Worm (Caenorhabditis elegans): Measurements from ENCODE around the gene grl-26.

The grl-26 gene

DNA sequence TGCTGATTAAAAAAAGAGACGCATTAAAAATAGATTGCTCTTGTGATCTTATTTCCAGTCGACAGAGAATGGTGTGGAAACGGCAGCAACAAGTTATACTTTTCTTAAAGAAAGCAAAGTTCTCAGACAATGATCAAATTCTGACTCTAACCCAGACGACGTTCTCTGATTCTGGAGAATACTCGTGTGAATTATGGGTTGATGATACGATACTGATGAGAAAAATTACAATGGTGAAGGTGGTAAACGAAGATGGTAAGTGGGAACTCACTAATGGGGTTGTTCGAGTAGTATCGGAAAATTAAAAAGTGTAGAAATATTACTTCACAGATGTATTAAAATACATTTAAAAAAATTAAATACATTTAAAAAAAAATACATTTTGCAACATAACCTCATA is 44.3 kb downstream of the grl-26 start:
- TF ChIP-seq sptf-1 (tag; optimal IDR thresholded peaks at IDR 0.05), result no peak

DNA sequence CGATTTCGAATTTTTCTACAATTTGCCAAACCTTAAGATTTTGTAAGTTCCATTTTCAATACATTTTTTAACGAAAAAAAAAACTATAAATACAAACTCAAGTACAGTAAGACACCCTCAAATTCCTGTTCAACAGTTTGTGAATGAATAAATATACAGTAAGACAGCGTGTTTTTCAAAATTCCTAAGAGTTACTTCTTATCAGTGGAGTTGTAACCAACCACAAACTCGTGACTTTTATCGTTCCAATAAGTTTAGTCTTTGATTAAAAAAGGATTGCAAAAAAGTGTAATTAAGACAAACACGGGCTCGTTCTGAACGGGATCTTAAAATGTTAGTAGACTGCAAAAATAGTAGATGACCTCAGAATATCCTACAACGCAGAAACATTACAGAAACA is 47.5 kb downstream of the grl-26 start:
- no peak for TF ChIP-seq mep-1 (tag; optimal IDR thresholded peaks at IDR 0.05)
- no peak for TF ChIP-seq zip-8 (tag; optimal IDR thresholded peaks at IDR 0.05)
- no peak for TF ChIP-seq nhr-2 (tag; optimal IDR thresholded peaks at IDR 0.05)
- TF ChIP-seq ceh-83 (GFP tag; optimal IDR thresholded peaks at IDR 0.05), result no peak
- TF ChIP-seq hlh-1 (tag; optimal IDR thresholded peaks at IDR 0.05), result no peak
- no peak for TF ChIP-seq mls-2 (tag; optimal IDR thresholded peaks at IDR 0.05)
- TF ChIP-seq drap-1 (GFP tag; optimal IDR thresholded peaks at IDR 0.05), result no peak
- no peak for TF ChIP-seq M03D4.4 (tag; optimal IDR thresholded peaks at IDR 0.05)
- TF ChIP-seq ces-1 (GFP tag; optimal IDR thresholded peaks at IDR 0.05), result no peak
- no peak for TF ChIP-seq lin-32 (GFP tag; optimal IDR thresholded peaks at IDR 0.05)
- no peak for TF ChIP-seq ztf-11 (tag; optimal IDR thresholded peaks at IDR 0.05)
- no peak for TF ChIP-seq nhr-12 (tag; optimal IDR thresholded peaks at IDR 0.05)
- no peak for TF ChIP-seq nhr-28 (tag; optimal IDR thresholded peaks at IDR 0.05)
- TF ChIP-seq lsy-2 (tag; optimal IDR thresholded peaks at IDR 0.05), result no peak
- no peak for TF ChIP-seq unc-120 (tag; optimal IDR thresholded peaks at IDR 0.05; ENCODE audit: poor library complexity, severe bottlenecking)
- no peak for TF ChIP-seq lin-13 (tag; optimal IDR thresholded peaks at IDR 0.05)
- TF ChIP-seq unc-39 (tag; optimal IDR thresholded peaks at IDR 0.05), result no peak
- no peak for TF ChIP-seq ham-2 (GFP tag; optimal IDR thresholded peaks at IDR 0.05)
- TF ChIP-seq nhr-237 (tag; optimal IDR thresholded peaks at IDR 0.05), result no peak

DNA sequence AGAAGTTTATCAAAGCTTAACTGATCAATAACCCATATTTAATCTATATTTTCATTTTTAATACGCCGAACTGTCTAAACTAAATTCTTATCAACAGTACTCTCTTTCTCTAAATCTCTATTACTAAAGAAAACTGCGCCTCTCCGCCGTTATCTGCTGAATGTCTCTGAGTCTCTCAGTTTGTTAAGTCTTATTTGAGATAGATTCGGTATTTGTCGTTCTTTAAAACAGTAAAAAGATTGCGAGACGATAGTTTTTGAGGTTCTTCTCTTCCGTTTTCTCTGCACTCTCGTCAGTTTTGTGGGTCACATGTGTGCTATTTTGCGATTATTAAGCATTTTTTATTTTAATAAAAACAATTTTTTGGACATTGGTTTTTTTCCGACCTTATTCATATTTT is 48.4 kb downstream of the grl-26 start, which contains the start of gene sma-10:
Gene sma-10 (plus strand): TSS at position 236 of the 400 bp plus-strand sequence.
- TF ChIP-seq mls-2 (tag; optimal IDR thresholded peaks at IDR 0.05) (no peak), ztf-11 (tag; optimal IDR thresholded peaks at IDR 0.05) (no peak), bed-3 (GFP tag; optimal IDR thresholded peaks at IDR 0.05) (no peak)

DNA sequence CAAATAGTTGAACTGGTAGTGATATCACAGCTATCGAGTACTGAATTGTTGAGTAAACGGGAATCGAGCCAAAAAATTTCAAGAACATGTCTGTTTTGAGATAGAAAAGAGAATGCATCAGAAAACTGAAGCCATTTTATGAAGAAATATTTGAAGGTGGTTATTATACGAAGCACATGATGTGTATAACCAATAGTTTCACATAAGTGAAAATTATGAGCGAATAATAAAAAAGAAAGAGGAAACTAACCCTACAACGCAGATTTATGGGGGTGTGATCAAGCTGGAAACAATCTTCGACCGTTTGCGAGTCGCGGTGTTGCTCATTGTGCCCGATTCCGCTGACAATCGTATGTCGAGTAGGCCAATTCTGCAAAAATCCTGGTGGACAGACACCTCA is 49.3 kb downstream of the grl-26 start, which contains the start of gene srh-282:
Gene srh-282 (minus strand): TSS at position 101 of the 400 bp plus-strand sequence.
- TF ChIP-seq unc-39 (tag; optimal IDR thresholded peaks at IDR 0.05), result no peak
- TF ChIP-seq nhr-76 (tag; optimal IDR thresholded peaks at IDR 0.05), result no peak
- TF ChIP-seq ces-1 (GFP tag; optimal IDR thresholded peaks at IDR 0.05), result no peak
- no peak for TF ChIP-seq ham-2 (GFP tag; optimal IDR thresholded peaks at IDR 0.05)
- TF ChIP-seq unc-62 (GFP tag; optimal IDR thresholded peaks at IDR 0.05), result no peak
- TF ChIP-seq pha-4 (tag; optimal IDR thresholded peaks at IDR 0.05), result no peak
- no peak for TF ChIP-seq mep-1 (tag; optimal IDR thresholded peaks at IDR 0.05)
- no peak for TF ChIP-seq nhr-237 (tag; optimal IDR thresholded peaks at IDR 0.05)
- no peak for TF ChIP-seq zip-8 (tag; optimal IDR thresholded peaks at IDR 0.05)
- TF ChIP-seq lin-32 (GFP tag; optimal IDR thresholded peaks at IDR 0.05), result no peak
- no peak for TF ChIP-seq bed-3 (GFP tag; optimal IDR thresholded peaks at IDR 0.05)
- TF ChIP-seq cnd-1 (tag; optimal IDR thresholded peaks at IDR 0.05), result no peak
- no peak for TF ChIP-seq mab-5 (tag; optimal IDR thresholded peaks at IDR 0.05)
- no peak for TF ChIP-seq ztf-11 (tag; optimal IDR thresholded peaks at IDR 0.05)
- TF ChIP-seq flh-1 (GFP tag; optimal IDR thresholded peaks at IDR 0.05), result no peak
- TF ChIP-seq elt-1 (tag; optimal IDR thresholded peaks at IDR 0.05; ENCODE audit: borderline replicate concordance, insufficient read depth), result no peak
- no peak for TF ChIP-seq unc-120 (tag; optimal IDR thresholded peaks at IDR 0.05; ENCODE audit: poor library complexity, severe bottlenecking)
